Fruit fly (Drosophila melanogaster): ENCODE measurements around the gene CG2211.
A peak's percentile ranks its signal among the peaks of the same experiment; 100 is the strongest.

Gene CG2211

DNA sequence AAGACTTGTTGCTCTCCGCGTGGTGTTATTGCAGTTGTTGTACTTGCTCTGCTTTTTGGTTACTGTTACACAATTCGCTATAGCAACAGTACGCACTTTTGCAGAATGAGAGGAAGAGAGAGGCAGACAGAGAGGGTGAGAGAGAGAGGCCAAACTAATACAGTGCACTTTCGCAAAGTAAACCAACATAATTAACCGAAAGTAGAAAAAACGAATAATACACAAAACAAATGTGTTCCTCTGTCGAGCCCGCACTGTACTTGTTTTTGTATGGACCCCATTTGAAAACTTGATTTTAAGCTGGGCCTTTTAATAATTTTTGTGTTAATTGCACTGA is 237 bp upstream of the CG2211 start (continued):
- no peak for TF ChIP-seq dati (GFP tag; IDR thresholded peaks at IDR 0.05)
- no peak for TF ChIP-seq salm (tag; optimal IDR thresholded peaks at IDR 0.05)
- TF ChIP-seq sens (GFP tag): peak; percentile 10
- peak; percentile 65 for TF ChIP-seq Ptx1 (GFP tag; IDR thresholded peaks at IDR 0.05)
- TF ChIP-seq mam (GFP tag; optimal IDR thresholded peaks at IDR 0.05): peak; percentile 56
- no peak for TF ChIP-seq lola (GFP tag; optimal IDR thresholded peaks at IDR 0.05)
- no peak for TF ChIP-seq Chrac-16 (GFP tag; optimal IDR thresholded peaks at IDR 0.05)
- no peak for TF ChIP-seq Bgb (GFP tag; IDR thresholded peaks at IDR 0.05; ENCODE audit: partially characterized antibody)
- TF ChIP-seq twi (tag; optimal IDR thresholded peaks at IDR 0.05): no peak
- peak; percentile 61 for TF ChIP-seq lilli (GFP tag; optimal IDR thresholded peaks at IDR 0.05)
- no peak for TF ChIP-seq Sox100B (GFP tag; optimal IDR thresholded peaks at IDR 0.05)
- no peak for TF ChIP-seq CG8359 (GFP tag; optimal IDR thresholded peaks at IDR 0.05; ENCODE audit: borderline replicate concordance)
- TF ChIP-seq CG13296 (GFP tag; optimal IDR thresholded peaks at IDR 0.05): peak; percentile 55
- no peak for TF ChIP-seq jing (GFP tag; optimal IDR thresholded peaks at IDR 0.05)
- TF ChIP-seq Mrtf (GFP tag; IDR thresholded peaks at IDR 0.05): peak; percentile 72; the same call in 2 of the 3 replicates
- TF ChIP-seq unpg (GFP tag; optimal IDR thresholded peaks at IDR 0.05): peak; percentile 43
- no peak for TF ChIP-seq repo (GFP tag; optimal IDR thresholded peaks at IDR 0.05)
- no peak for TF ChIP-seq CG4617 (GFP tag; optimal IDR thresholded peaks at IDR 0.05; ENCODE audit: borderline replicate concordance)
- TF ChIP-seq CG16863 (GFP tag; optimal IDR thresholded peaks at IDR 0.05): no peak
- no peak for TF ChIP-seq trh (GFP tag; optimal IDR thresholded peaks at IDR 0.05)
- no peak for TF ChIP-seq CG14860 (GFP tag; IDR thresholded peaks at IDR 0.05; ENCODE audit: partially characterized antibody)
- TF ChIP-seq MESR4 (GFP tag; optimal IDR thresholded peaks at IDR 0.05): no peak
- TF ChIP-seq CG14667 (GFP tag; IDR thresholded peaks at IDR 0.05): no peak
- TF ChIP-seq gsb-n (tag; optimal IDR thresholded peaks at IDR 0.05): no peak
- TF ChIP-seq fd64A (GFP tag; optimal IDR thresholded peaks at IDR 0.05): no peak
- TF ChIP-seq HLH3B (GFP tag; IDR thresholded peaks at IDR 0.05): peak; percentile 47; the same call in 1 of the 2 replicates
- peak; percentile 84 for TF ChIP-seq CG32532 (GFP tag; IDR thresholded peaks at IDR 0.05)
- peak; percentile 62 for TF ChIP-seq ind (GFP tag; optimal IDR thresholded peaks at IDR 0.05)
- TF ChIP-seq Drgx (GFP tag; IDR thresholded peaks at IDR 0.05): peak; percentile 90
- no peak for TF ChIP-seq sim (GFP tag; IDR thresholded peaks at IDR 0.05)
- TF ChIP-seq CG1529 (GFP tag; optimal IDR thresholded peaks at IDR 0.05): no peak
- TF ChIP-seq CG17612 (GFP tag; IDR thresholded peaks at IDR 0.05): 0 out of 2 replicates have a peak, but pooled peaks have one; percentile 29
- peak; percentile 27 for TF ChIP-seq Camta (GFP tag; optimal IDR thresholded peaks at IDR 0.05)
- no peak for TF ChIP-seq fd96Cb (tag; optimal IDR thresholded peaks at IDR 0.05)
- TF ChIP-seq hkb (optimal IDR thresholded peaks at IDR 0.05): no peak
- peak; percentile 73 for TF ChIP-seq hkb (GFP tag; IDR thresholded peaks at IDR 0.05)
- no peak for TF ChIP-seq CG10274 (GFP tag; optimal IDR thresholded peaks at IDR 0.05)
- no peak for TF ChIP-seq Bdp1 (GFP tag; optimal IDR thresholded peaks at IDR 0.05)
- TF ChIP-seq CG16813 (GFP tag; IDR thresholded peaks at IDR 0.05; ENCODE audit: partially characterized antibody): no peak
- peak; percentile 46; the same call in 3 of the 4 replicates for TF ChIP-seq Gug (GFP tag; IDR thresholded peaks at IDR 0.05)
- TF ChIP-seq CG30403 (GFP tag; optimal IDR thresholded peaks at IDR 0.05): peak; percentile 29
- TF ChIP-seq Scr (GFP tag; IDR thresholded peaks at IDR 0.05; ENCODE audit: partially characterized antibody): no peak
- peak; percentile 26 for TF ChIP-seq Oli (tag; optimal IDR thresholded peaks at IDR 0.05)
- peak; percentile 68 for TF ChIP-seq NFAT (GFP tag; IDR thresholded peaks at IDR 0.05)
- 0 out of 3 replicates have a peak, but pooled peaks have one; percentile 10 for TF ChIP-seq CG17361 (GFP tag; IDR thresholded peaks at IDR 0.05)
- TF ChIP-seq CG17359 (tag; optimal IDR thresholded peaks at IDR 0.05): peak; percentile 39
- no peak for TF ChIP-seq Bteb2 (GFP tag; optimal IDR thresholded peaks at IDR 0.05)
- TF ChIP-seq Sox102F (GFP tag; optimal IDR thresholded peaks at IDR 0.05): peak; percentile 19
- TF ChIP-seq gem (tag; optimal IDR thresholded peaks at IDR 0.05): peak; percentile 53
- no peak for TF ChIP-seq Dfd (GFP tag; optimal IDR thresholded peaks at IDR 0.05)
- peak; percentile 42 for TF ChIP-seq fd3F (GFP tag; optimal IDR thresholded peaks at IDR 0.05)
- TF ChIP-seq tin (GFP tag; optimal IDR thresholded peaks at IDR 0.05): peak; percentile 29

All from whole organism, embryonic.